Worm (Caenorhabditis elegans) whole organism, L4 larva: Measurements from ENCODE around the gene Y59E9AL.8.
"Not testable (repeated sequence)": the region's sequence is repeated elsewhere in the genome, so short reads cannot be mapped to it uniquely, and the experiment has no call there.

Source experiments
- D1046.2 ChIP-seq: fragments of 200-800 bp; sonication (Bioruptor generic); IDR thresholded peaks from 2 replicates; pipeline ENCODE4 v1.3.6; 2022; ENCODE audit warnings: missing genetic modification characterization, missing compliant biosample characterization
- F44E2.7 ChIP-seq: fragments of 200-800 bp; sonication (Bioruptor generic); IDR thresholded peaks from 2 replicates; pipeline ENCODE4 v2.1.2; 2022; ENCODE audit warnings: missing genetic modification characterization, missing compliant biosample characterization
- F49E8.2 ChIP-seq: sonication (generic microtip); optimal IDR thresholded peaks from 2 replicates; lab custom pipeline; 2016; ENCODE audit warnings: missing compliant biosample characterization, mild to moderate bottlenecking, missing genetic modification characterization, borderline replicate concordance
- T20F7.1 ChIP-seq: fragments of 200-800 bp; sonication (Bioruptor generic); optimal IDR thresholded peaks from 2 replicates; lab custom pipeline; 2018; ENCODE audit warnings: mild to moderate bottlenecking, missing genetic modification characterization, missing compliant biosample characterization
- T26A8.4 ChIP-seq: fragments of 200-800 bp; sonication (Bioruptor generic); IDR thresholded peaks from 2 replicates; pipeline ENCODE4 v1.3.6; 2022; ENCODE audit warnings: missing genetic modification characterization, missing compliant biosample characterization
- Y105C5A.15 ChIP-seq: fragments of 200-800 bp; sonication (Bioruptor generic); IDR thresholded peaks from 2 replicates; pipeline ENCODE4 v1.3.6; 2022; ENCODE audit warnings: missing genetic modification characterization, missing compliant biosample characterization
- Y48G9A.11 ChIP-seq: fragments of 200-800 bp; sonication (Bioruptor generic); IDR thresholded peaks from 2 replicates; pipeline ENCODE4 v1.3.6; 2022; ENCODE audit warnings: missing genetic modification reagents, missing genetic modification characterization, missing compliant biosample characterization
- ZK337.2 ChIP-seq: fragments of 200-800 bp; sonication (Bioruptor generic); IDR thresholded peaks from 2 replicates; pipeline ENCODE4 v1.3.6; 2022; ENCODE audit warnings: missing genetic modification reagents, missing genetic modification characterization, missing compliant biosample characterization
- aha-1 ChIP-seq: fragments of 150-350 bp; peaks from one replicate; lab custom pipeline; 2014; ENCODE audit warnings: missing biosample characterization, missing genetic modification characterization
- ama-1 ChIP-seq: fragments of 150-350 bp; optimal IDR thresholded peaks from 2 replicates; lab custom pipeline; 2014; ENCODE audit warnings: inconsistent platforms, mixed read lengths
- arid-1 ChIP-seq: fragments of 200-800 bp; sonication (Bioruptor generic); conservative IDR thresholded peaks from 2 replicates; pipeline ENCODE4 v1.3.6; 2022; ENCODE audit warnings: missing genetic modification reagents, missing genetic modification characterization, missing compliant biosample characterization
- ceh-28 ChIP-seq: fragments of 150-350 bp; optimal IDR thresholded peaks from 2 replicates; lab custom pipeline; 2014; ENCODE audit warnings: missing biosample characterization, missing genetic modification reagents, missing genetic modification characterization
- ceh-44 ChIP-seq: fragments of 200-800 bp; sonication (Bioruptor generic); IDR thresholded peaks from 2 replicates; pipeline ENCODE4 v1.3.6; 2022; ENCODE audit warnings: missing genetic modification reagents, missing genetic modification characterization, missing compliant biosample characterization
- hmg-1.1 ChIP-seq: fragments of 200-800 bp; sonication (Bioruptor generic); IDR thresholded peaks from 2 replicates; pipeline ENCODE4 v1.3.6; 2022; ENCODE audit warnings: missing genetic modification reagents, missing genetic modification characterization, missing compliant biosample characterization
- lin-13 ChIP-seq: fragments of 150-350 bp; optimal IDR thresholded peaks from 2 replicates; lab custom pipeline; 2014; ENCODE audit warnings: missing biosample characterization, missing genetic modification reagents, missing genetic modification characterization
- lin-38 ChIP-seq: fragments of 200-800 bp; sonication (Bioruptor generic); IDR thresholded peaks from 2 replicates; pipeline ENCODE4 v1.3.6; 2022; ENCODE audit warnings: missing genetic modification reagents, missing genetic modification characterization, missing compliant biosample characterization
- mdt-29 ChIP-seq: fragments of 200-800 bp; sonication (Bioruptor generic); IDR thresholded peaks from 2 replicates; pipeline ENCODE4 v1.3.6; 2022; ENCODE audit warnings: missing genetic modification reagents, missing genetic modification characterization, missing compliant biosample characterization
- nhr-102 ChIP-seq: sonication (generic microtip); optimal IDR thresholded peaks from 2 replicates; lab custom pipeline; 2016; ENCODE audit warnings: mild to moderate bottlenecking, missing genetic modification characterization, moderate library complexity, missing compliant biosample characterization
- nhr-76 ChIP-seq: fragments of 150-350 bp; optimal IDR thresholded peaks from 2 replicates; lab custom pipeline; 2014; ENCODE audit warnings: missing biosample characterization, missing genetic modification characterization
- php-3 ChIP-seq: fragments of 200-800 bp; sonication (Bioruptor generic); IDR thresholded peaks from 2 replicates; pipeline ENCODE4 v1.3.6; 2022; ENCODE audit warnings: missing genetic modification reagents, missing genetic modification characterization, missing compliant biosample characterization
- set-16 ChIP-seq: fragments of 200-800 bp; sonication (Bioruptor generic); IDR thresholded peaks from 2 replicates; pipeline ENCODE4 v1.3.6; 2022; ENCODE audit warnings: missing genetic modification reagents, missing genetic modification characterization, missing compliant biosample characterization
- snpc-1.2 ChIP-seq: fragments of 200-800 bp; sonication (Bioruptor generic); IDR thresholded peaks from 2 replicates; pipeline ENCODE4 v1.3.6; 2022; ENCODE audit warnings: missing genetic modification reagents, missing genetic modification characterization, missing compliant biosample characterization
- unc-62 ChIP-seq, 3 experiments: fragments of 150-350 bp in 1 of 3; sonication (generic microtip); optimal IDR thresholded peaks in 2 of 3; peaks in 1 of 3; 1 replicate in 1 of 3; 2 replicates in 2 of 3; lab custom pipeline; 2014 to 2017; ENCODE audit warnings: missing biosample characterization in 3 of 3, missing genetic modification characterization in 3 of 3, missing genetic modification reagents in 3 of 3, missing genotype in 1 of 3
- vab-7 ChIP-seq: fragments of 200-800 bp; sonication (Bioruptor generic); IDR thresholded peaks from 2 replicates; pipeline ENCODE4 v1.3.6; 2022; ENCODE audit warnings: missing genetic modification reagents, missing genetic modification characterization, missing compliant biosample characterization
- zip-2 ChIP-seq: fragments of 150-350 bp; optimal IDR thresholded peaks from 2 replicates; lab custom pipeline; 2014; ENCODE audit warnings: missing biosample characterization, missing genetic modification characterization

Y59E9AL.8 gene

DNA sequence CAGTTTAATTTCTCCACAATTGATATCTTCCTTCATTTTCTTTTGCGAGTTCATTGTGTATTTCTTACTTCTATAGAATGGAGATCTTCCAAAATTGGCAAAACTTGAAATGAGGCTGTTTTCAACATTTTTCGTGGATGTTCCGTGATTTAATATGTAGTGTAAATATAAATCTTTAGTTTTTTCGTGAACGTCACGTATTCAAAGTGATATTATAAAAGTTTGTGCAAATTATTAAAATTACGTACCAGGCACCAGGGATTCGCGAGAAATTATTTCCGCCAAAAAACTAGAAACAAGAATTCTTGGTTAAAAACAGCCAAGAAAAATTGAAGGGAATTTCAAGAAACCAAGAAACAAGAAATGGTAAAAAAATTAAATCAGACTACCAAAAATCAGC, at the start of gene Y59E9AL.8:
Gene Y59E9AL.8, minus strand, starts transcription at position 101 of the 400 bp plus-strand sequence.
- TF ChIP-seq nhr-102 (tag; lab: Kevin White, UChicago) = no peak
- no peak for TF ChIP-seq snpc-1.2 (GFP tag; lab: Robert Waterston, UW)

DNA sequence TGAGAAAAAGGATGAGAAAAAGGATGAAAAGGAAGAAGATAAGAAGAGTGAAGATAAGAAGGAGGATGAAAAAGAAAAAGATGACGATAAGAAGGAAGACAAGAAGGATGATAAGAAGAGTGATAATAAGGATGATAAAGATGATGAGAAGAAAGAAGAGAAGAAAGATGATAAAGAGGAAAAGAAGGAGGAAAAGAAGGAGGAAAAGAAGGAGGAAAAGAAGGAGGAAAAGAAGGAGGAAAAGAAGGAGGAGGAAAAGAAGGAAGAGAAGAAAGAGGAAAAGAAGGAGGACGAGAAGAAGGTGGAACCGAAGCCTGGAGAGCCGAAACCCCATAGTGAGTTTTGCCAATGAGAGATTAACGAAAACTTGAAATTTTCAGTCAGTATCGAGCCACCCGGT, 49.2 kb upstream of the Y59E9AL.8 start:
- peak in 1 of 2 experiments; percentile 54 for TF ChIP-seq unc-62 (GFP tag; optimal IDR thresholded peaks at IDR 0.05 in 1 of 2; lab: Kevin White, UChicago)
- no peak for TF ChIP-seq unc-62 (tag; optimal IDR thresholded peaks at IDR 0.05; lab: Kevin White, UChicago)
- no peak for TF ChIP-seq T20F7.1 (GFP tag; lab: Kevin White, UChicago)
- peak; percentile 60; the same call in 1 of the 2 replicates for TF ChIP-seq set-16 (GFP tag; lab: Robert Waterston, UW)
- no peak for TF ChIP-seq vab-7 (GFP tag; lab: Robert Waterston, UW)
- TF ChIP-seq, all 104 proteins: peak for 2

DNA sequence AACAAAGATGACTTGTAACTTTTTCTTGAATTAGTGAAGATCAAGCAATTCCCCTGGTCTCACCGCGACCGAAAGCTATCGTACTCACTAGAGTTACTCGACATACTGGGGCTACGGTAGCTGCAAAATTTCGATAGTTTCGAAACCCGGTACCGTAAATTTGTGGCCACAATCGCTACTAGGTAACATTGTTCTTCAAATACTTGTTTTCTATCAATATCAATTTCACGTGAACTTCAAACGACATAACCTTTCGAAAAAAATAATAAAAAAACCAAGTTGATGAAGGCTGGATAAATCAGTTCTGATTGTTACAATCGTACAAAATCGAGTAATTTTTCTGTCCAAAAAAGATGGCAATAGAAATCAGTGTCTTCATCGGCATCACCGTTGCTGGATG, 48.4 kb upstream of the Y59E9AL.8 start, which contains the start of gene F36H12.3:
Gene F36H12.3, plus strand, starts transcription at position 301 of the 400 bp plus-strand sequence.
- TF ChIP-seq D1046.2 (GFP tag; lab: Robert Waterston, UW) (no peak), unc-62 (GFP tag; optimal IDR thresholded peaks at IDR 0.05 in 1 of 2; lab: Kevin White, UChicago) (peak in 1 of 2 experiments; percentile 65), unc-62 (tag; optimal IDR thresholded peaks at IDR 0.05; lab: Kevin White, UChicago) (no peak)

DNA sequence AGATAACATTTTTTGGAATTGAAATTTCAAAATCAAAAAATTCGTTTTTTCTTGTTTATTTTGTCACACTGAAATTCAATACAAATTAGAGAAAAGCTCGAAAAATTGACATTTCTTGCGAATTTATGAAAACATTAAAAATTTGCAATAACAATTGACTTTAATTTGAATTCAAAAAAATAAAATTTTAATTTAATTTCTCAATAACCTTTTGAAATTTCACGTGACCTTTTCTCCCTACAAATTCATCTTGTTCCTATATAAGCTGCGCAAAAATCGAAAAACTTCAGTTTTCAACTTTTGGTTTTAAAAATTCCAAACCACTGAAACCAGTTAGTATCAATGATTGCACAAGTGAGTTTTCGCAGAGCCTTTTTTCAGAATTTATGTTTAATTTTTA, 44.7 kb upstream of the Y59E9AL.8 start, which contains the start of gene F36H12.4:
Gene F36H12.4, plus strand, starts transcription at position 301 of the 400 bp plus-strand sequence.
- TF ChIP-seq zip-2 (tag; lab: Kevin White, UChicago) = no peak
- no peak for TF ChIP-seq ZK337.2 (GFP tag; lab: Robert Waterston, UW)
- TF ChIP-seq, all 104 proteins: peak for 0

DNA sequence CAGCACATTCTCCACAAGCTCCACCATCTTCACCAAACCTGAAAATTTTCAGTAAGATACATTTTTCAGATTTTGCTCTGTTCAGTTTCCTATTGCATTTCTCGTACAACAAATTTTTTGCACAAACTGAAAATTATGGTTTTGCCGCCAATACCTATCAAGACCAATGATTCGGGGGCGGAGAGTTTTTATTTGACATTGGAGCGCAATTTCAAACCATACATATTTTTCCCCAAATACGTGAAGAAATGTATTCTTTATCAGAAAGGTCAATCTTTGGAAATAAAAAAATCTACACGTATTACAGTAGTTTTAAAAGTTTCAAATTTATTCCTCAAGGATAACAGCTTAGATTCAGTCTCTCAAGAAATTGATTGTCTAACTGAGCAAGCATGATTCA, 42.3 kb upstream of the Y59E9AL.8 start, which contains the start of gene F36H12.5:
Gene F36H12.5, plus strand, starts transcription at position 301 of the 400 bp plus-strand sequence.
- TF ChIP-seq ceh-28 (tag; lab: Kevin White, UChicago) (no peak), hmg-1.1 (GFP tag; lab: Robert Waterston, UW) (no peak), nhr-76 (tag; lab: Kevin White, UChicago) (no peak), lin-13 (GFP tag; lab: Kevin White, UChicago) (no peak), php-3 (GFP tag; lab: Robert Waterston, UW) (no peak), Y105C5A.15 (GFP tag; lab: Robert Waterston, UW) (no peak)

DNA sequence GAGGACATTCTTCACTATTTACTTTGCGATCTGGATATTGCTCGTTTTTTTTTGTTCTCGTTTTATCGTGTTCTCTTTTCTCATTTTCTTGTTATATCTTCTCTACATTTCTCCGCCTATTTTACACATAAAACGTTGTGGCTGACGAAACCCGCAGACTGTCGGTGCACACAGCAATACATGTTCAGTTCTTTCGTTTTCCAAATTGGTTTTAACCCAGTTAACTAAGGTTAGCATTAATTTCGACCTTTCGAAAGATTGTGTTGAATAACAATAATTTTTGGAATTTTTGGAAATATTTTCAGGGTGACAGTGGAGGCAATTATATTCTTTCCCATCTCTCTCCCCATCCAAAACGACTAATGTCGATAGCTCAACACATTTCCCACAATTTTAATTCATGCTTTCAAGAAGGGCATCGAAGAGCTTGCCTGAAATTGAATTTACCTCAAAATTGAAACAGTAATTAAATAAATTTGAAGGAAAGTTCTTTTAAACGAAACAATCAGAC, 40.6 kb upstream of the Y59E9AL.8 start:
- TF ChIP-seq T26A8.4 (GFP tag; lab: Robert Waterston, UW) (peak; percentile 77), Y48G9A.11 (GFP tag; lab: Robert Waterston, UW) (peak; percentile 30; the same call in 1 of the 2 replicates), Y105C5A.15 (GFP tag; lab: Robert Waterston, UW) (0 out of 2 replicates have a peak, but pooled peaks have one; percentile 25), unc-62 (GFP tag; optimal IDR thresholded peaks at IDR 0.05 in 1 of 2; lab: Kevin White, UChicago) (peak in 1 of 2 experiments; percentile 31), ceh-44 (GFP tag; lab: Robert Waterston, UW) (0 out of 2 replicates have a peak, but pooled peaks have one; percentile 35), F49E8.2 (peak; percentile 56), ama-1 (peak; percentile 32), aha-1 (tag; lab: Kevin White, UChicago) (peak; percentile 57), F44E2.7 (GFP tag; lab: Robert Waterston, UW) (0 out of 2 replicates have a peak, but pooled peaks have one; percentile 30), lin-38 (GFP tag; lab: Robert Waterston, UW) (peak; percentile 60), mdt-29 (GFP tag; lab: Robert Waterston, UW) (peak; percentile 72), snpc-1.2 (GFP tag; lab: Robert Waterston, UW) (peak; percentile 97), arid-1 (GFP tag; lab: Robert Waterston, UW) (0 out of 2 replicates have a peak, but pooled peaks have one; percentile 28)
- TF ChIP-seq unc-62 (tag; optimal IDR thresholded peaks at IDR 0.05; lab: Kevin White, UChicago) = not testable (repeated sequence)

DNA sequence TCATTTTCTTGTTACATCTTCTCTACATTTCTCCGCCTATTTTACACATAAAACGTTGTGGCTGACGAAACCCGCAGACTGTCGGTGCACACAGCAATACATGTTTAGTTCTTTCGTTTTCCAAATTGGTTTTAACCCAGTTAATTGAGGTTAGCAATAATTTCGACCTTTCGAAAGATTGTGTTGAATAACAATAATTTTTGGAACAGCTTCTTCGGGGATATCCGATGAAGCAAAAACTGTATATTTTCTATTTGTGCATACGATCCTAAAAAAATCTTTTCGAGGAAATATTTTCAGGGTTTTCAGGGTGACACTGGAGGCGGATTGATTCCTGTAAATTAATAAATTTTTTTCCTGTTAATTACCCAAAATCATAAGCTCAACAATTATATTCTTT, 37.6 kb upstream of the Y59E9AL.8 start:
- TF ChIP-seq snpc-1.2 (GFP tag; lab: Robert Waterston, UW) = peak; percentile 98
- TF ChIP-seq lin-38 (GFP tag; lab: Robert Waterston, UW) = peak; percentile 39; the same call in 1 of the 2 replicates
- TF ChIP-seq unc-62 (GFP tag; optimal IDR thresholded peaks at IDR 0.05 in 1 of 2; lab: Kevin White, UChicago) = peak in 1 of 2 experiments; percentile 57
- not testable (repeated sequence) for TF ChIP-seq unc-62 (tag; optimal IDR thresholded peaks at IDR 0.05; lab: Kevin White, UChicago)
- TF ChIP-seq php-3 (GFP tag; lab: Robert Waterston, UW) = 0 out of 2 replicates have a peak, but pooled peaks have one; percentile 30
- TF ChIP-seq T26A8.4 (GFP tag; lab: Robert Waterston, UW) = peak; percentile 65
- TF ChIP-seq mdt-29 (GFP tag; lab: Robert Waterston, UW) = 0 out of 2 replicates have a peak, but pooled peaks have one; percentile 32
- TF ChIP-seq, all 104 proteins: peak for 6; not testable (repeated sequence) for 98
